Worm (Caenorhabditis elegans): ENCODE data around the gene C07D10.1.
"Not testable (repeated sequence)": the region's sequence is repeated elsewhere in the genome, so short reads cannot be mapped to it uniquely, and the experiment has no call there.

DNA sequence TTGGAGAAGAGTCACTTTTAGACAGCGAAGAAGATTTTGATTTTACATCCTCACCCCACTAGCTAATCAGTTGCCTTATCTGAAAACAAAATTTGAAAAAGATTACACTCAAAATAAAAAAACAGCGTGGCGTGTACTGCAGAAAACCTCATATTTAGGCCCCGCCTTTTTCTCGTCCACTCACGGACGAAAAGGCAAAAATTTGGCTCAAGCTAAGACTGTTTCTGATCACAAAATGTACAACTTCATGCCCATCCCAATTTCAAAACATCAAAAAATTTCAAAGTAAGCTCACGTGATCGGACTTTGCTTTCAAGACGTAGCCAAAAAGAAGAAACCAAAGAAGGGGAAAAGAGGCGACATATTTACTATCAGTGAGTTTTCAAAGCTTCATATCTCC is 27.2 kb upstream of the C07D10.1 start:
- not testable (repeated sequence) for TF ChIP-seq F10E7.11 (tag; optimal IDR thresholded peaks at IDR 0.05); F49E8.2 (tag; optimal IDR thresholded peaks at IDR 0.05; ENCODE audit: insufficient read depth); let-607 (tag; optimal IDR thresholded peaks at IDR 0.05); ceh-27 (GFP tag; optimal IDR thresholded peaks at IDR 0.05); xnd-1 (tag; optimal IDR thresholded peaks at IDR 0.05); sea-2 (GFP tag; IDR thresholded peaks at IDR 0.05); gei-17 (GFP tag; optimal IDR thresholded peaks at IDR 0.05)
